Worm (Caenorhabditis elegans): ENCODE data around the gene angl-1.
A peak's percentile ranks its signal among the peaks of the same experiment; 100 is the strongest.

DNA sequence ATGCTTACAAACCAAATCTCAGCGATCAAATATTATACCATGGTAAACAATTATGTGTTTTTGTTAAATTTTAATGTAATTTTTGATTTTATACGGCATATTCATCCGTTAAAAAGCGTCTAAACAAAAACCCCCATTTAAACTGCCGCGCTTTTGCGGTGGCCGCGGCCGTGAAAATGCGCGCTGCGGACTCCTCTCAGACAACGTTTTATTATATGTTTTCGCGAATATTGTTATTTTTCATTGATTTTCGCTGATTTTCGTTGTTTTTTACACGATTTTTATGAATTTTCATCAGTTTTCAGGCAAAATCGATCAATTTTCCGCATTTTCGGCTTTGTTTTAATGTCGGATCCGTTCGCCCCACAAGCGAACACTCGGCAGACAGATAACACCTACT is 14.3 kb upstream of the angl-1 start, which contains the start of gene W02H5.19:
- TF ChIP-seq him-1 (tag; optimal IDR thresholded peaks at IDR 0.05) (peak; percentile 28), W03F9.2 (tag; optimal IDR thresholded peaks at IDR 0.05) (peak; percentile 82), dao-5 (tag; optimal IDR thresholded peaks at IDR 0.05) (no peak)
